Worm (Caenorhabditis elegans): ENCODE measurements around the gene F14D7.2.

ce11 chrV:14252025-14252424 lies 41.5 kb downstream of the F14D7.2 start, which contains the start of gene K02E11.5:
- TF ChIP-seq ama-1 (optimal IDR thresholded peaks at IDR 0.05): no peak
- TF ChIP-seq nhr-237 (tag; optimal IDR thresholded peaks at IDR 0.05): no peak
- TF ChIP-seq elt-3 (tag; optimal IDR thresholded peaks at IDR 0.05): no peak
- TF ChIP-seq lin-11 (tag; optimal IDR thresholded peaks at IDR 0.05): no peak
- no peak for TF ChIP-seq lin-39 (tag; optimal IDR thresholded peaks at IDR 0.05)
- no peak for TF ChIP-seq ztf-4 (tag; optimal IDR thresholded peaks at IDR 0.05)
- TF ChIP-seq skn-1 (tag; optimal IDR thresholded peaks at IDR 0.05): no peak
